Worm (Caenorhabditis elegans): ENCODE measurements around the gene npp-3.

Gene npp-3

ce11 chrII:11889420-11890075, 15.0 kb upstream of the npp-3 start:
- TF ChIP-seq F13C5.2 (tag; optimal IDR thresholded peaks at IDR 0.05) (no peak), B0310.2 (tag; optimal IDR thresholded peaks at IDR 0.05) (peak; percentile 43), ama-1 (optimal IDR thresholded peaks at IDR 0.05) (peak; percentile 93), hmg-4 (GFP tag; optimal IDR thresholded peaks at IDR 0.05) (peak; percentile 56), flt-1 (GFP tag; IDR thresholded peaks at IDR 0.05) (no peak), ceh-36 (tag; optimal IDR thresholded peaks at IDR 0.05) (no peak), tbx-37 (GFP tag; conservative IDR thresholded peaks at IDR 0.05) (no peak), scrt-1 (GFP tag; IDR thresholded peaks at IDR 0.05) (no peak), ceh-13 (GFP tag; optimal IDR thresholded peaks at IDR 0.05) (no peak), aly-1 (tag; optimal IDR thresholded peaks at IDR 0.05) (peak; percentile 47), sea-1 (GFP tag; conservative IDR thresholded peaks at IDR 0.05) (0 out of 2 replicates have a peak, but pooled peaks have one; percentile 32), hmbx-1 (tag; optimal IDR thresholded peaks at IDR 0.05) (no peak), ets-7 (tag; optimal IDR thresholded peaks at IDR 0.05) (no peak), tbx-11 (GFP tag; IDR thresholded peaks at IDR 0.05) (no peak), tra-4 (tag; optimal IDR thresholded peaks at IDR 0.05) (no peak), pes-1 (GFP tag; IDR thresholded peaks at IDR 0.05) (no peak), hnd-1 (tag; optimal IDR thresholded peaks at IDR 0.05) (no peak)

ce11 chrII:11888150-11888549, 13.6 kb upstream of the npp-3 start:
- no peak for TF ChIP-seq aly-1 (tag; optimal IDR thresholded peaks at IDR 0.05)
- TF ChIP-seq flt-1 (GFP tag; IDR thresholded peaks at IDR 0.05), result no peak
- no peak for TF ChIP-seq B0310.2 (tag; optimal IDR thresholded peaks at IDR 0.05)
- no peak for TF ChIP-seq ama-1 (optimal IDR thresholded peaks at IDR 0.05)
- no peak for TF ChIP-seq ceh-36 (tag; optimal IDR thresholded peaks at IDR 0.05)
- no peak for TF ChIP-seq F13C5.2 (tag; optimal IDR thresholded peaks at IDR 0.05)
- no peak for TF ChIP-seq pes-1 (GFP tag; IDR thresholded peaks at IDR 0.05)
- TF ChIP-seq scrt-1 (GFP tag; IDR thresholded peaks at IDR 0.05), result no peak
- TF ChIP-seq sea-1 (GFP tag; conservative IDR thresholded peaks at IDR 0.05), result no peak
- TF ChIP-seq tra-4 (tag; optimal IDR thresholded peaks at IDR 0.05), result no peak
- TF ChIP-seq tbx-37 (GFP tag; conservative IDR thresholded peaks at IDR 0.05), result no peak

- TF ChIP-seq sea-1 (GFP tag; conservative IDR thresholded peaks at IDR 0.05) (no peak), ceh-13 (GFP tag; optimal IDR thresholded peaks at IDR 0.05) (no peak), ceh-36 (tag; optimal IDR thresholded peaks at IDR 0.05) (peak; percentile 48)
These were observed 13.1 kb upstream of the npp-3 start for ce11 chrII:11887724-11888123.

- TF ChIP-seq tbx-37 (GFP tag; conservative IDR thresholded peaks at IDR 0.05) (no peak), scrt-1 (GFP tag; IDR thresholded peaks at IDR 0.05) (no peak), hmbx-1 (tag; optimal IDR thresholded peaks at IDR 0.05) (no peak), tbx-11 (GFP tag; IDR thresholded peaks at IDR 0.05) (no peak), B0310.2 (tag; optimal IDR thresholded peaks at IDR 0.05) (no peak), ama-1 (optimal IDR thresholded peaks at IDR 0.05) (no peak), tra-4 (tag; optimal IDR thresholded peaks at IDR 0.05) (no peak), hmg-4 (GFP tag; optimal IDR thresholded peaks at IDR 0.05) (no peak), flt-1 (GFP tag; IDR thresholded peaks at IDR 0.05) (no peak), hnd-1 (tag; optimal IDR thresholded peaks at IDR 0.05) (no peak), pes-1 (GFP tag; IDR thresholded peaks at IDR 0.05) (no peak), F13C5.2 (tag; optimal IDR thresholded peaks at IDR 0.05) (no peak), ets-7 (tag; optimal IDR thresholded peaks at IDR 0.05) (no peak), ceh-13 (GFP tag; optimal IDR thresholded peaks at IDR 0.05) (no peak), sea-1 (GFP tag; conservative IDR thresholded peaks at IDR 0.05) (no peak), ceh-36 (tag; optimal IDR thresholded peaks at IDR 0.05) (no peak), aly-1 (tag; optimal IDR thresholded peaks at IDR 0.05) (no peak)
These were observed 9.1 kb upstream of the npp-3 start, which contains the start of gene ZK930.6 for ce11 chrII:11883648-11884047. ZK930.6 (plus strand) TSS chrII:11883948.

- TF ChIP-seq pes-1 (GFP tag; IDR thresholded peaks at IDR 0.05) (peak; percentile 29; the same call in 1 of the 2 replicates), ama-1 (optimal IDR thresholded peaks at IDR 0.05) (peak; percentile 88), flt-1 (GFP tag; IDR thresholded peaks at IDR 0.05) (no peak)
These were observed 6.1 kb upstream of the npp-3 start for ce11 chrII:11880456-11881353.

- TF ChIP-seq ceh-36 (tag; optimal IDR thresholded peaks at IDR 0.05), result peak; percentile 8
- TF ChIP-seq scrt-1 (GFP tag; IDR thresholded peaks at IDR 0.05), result no peak
- no peak for TF ChIP-seq flt-1 (GFP tag; IDR thresholded peaks at IDR 0.05)
- 0 out of 2 replicates have a peak, but pooled peaks have one; percentile 8 for TF ChIP-seq sea-1 (GFP tag; conservative IDR thresholded peaks at IDR 0.05)
- TF ChIP-seq B0310.2 (tag; optimal IDR thresholded peaks at IDR 0.05), result no peak
- no peak for TF ChIP-seq F13C5.2 (tag; optimal IDR thresholded peaks at IDR 0.05)
- no peak for TF ChIP-seq tbx-11 (GFP tag; IDR thresholded peaks at IDR 0.05)
These were observed 5.2 kb upstream of the npp-3 start for ce11 chrII:11879784-11880183.

ce11 chrII:11868893-11869292, 5.7 kb downstream of the npp-3 start:
- TF ChIP-seq B0310.2 (tag; optimal IDR thresholded peaks at IDR 0.05), result no peak
- TF ChIP-seq ama-1 (optimal IDR thresholded peaks at IDR 0.05), result no peak
- no peak for TF ChIP-seq tbx-37 (GFP tag; conservative IDR thresholded peaks at IDR 0.05)
- no peak for TF ChIP-seq pes-1 (GFP tag; IDR thresholded peaks at IDR 0.05)
- no peak for TF ChIP-seq hmbx-1 (tag; optimal IDR thresholded peaks at IDR 0.05)
- TF ChIP-seq F13C5.2 (tag; optimal IDR thresholded peaks at IDR 0.05), result no peak
- TF ChIP-seq tra-4 (tag; optimal IDR thresholded peaks at IDR 0.05), result no peak
- no peak for TF ChIP-seq hmg-4 (GFP tag; optimal IDR thresholded peaks at IDR 0.05)
- TF ChIP-seq ets-7 (tag; optimal IDR thresholded peaks at IDR 0.05), result no peak
- TF ChIP-seq hnd-1 (tag; optimal IDR thresholded peaks at IDR 0.05), result no peak
- no peak for TF ChIP-seq ceh-13 (GFP tag; optimal IDR thresholded peaks at IDR 0.05)
- no peak for TF ChIP-seq aly-1 (tag; optimal IDR thresholded peaks at IDR 0.05)
- TF ChIP-seq ceh-36 (tag; optimal IDR thresholded peaks at IDR 0.05), result no peak
- no peak for TF ChIP-seq scrt-1 (GFP tag; IDR thresholded peaks at IDR 0.05)
- TF ChIP-seq sea-1 (GFP tag; conservative IDR thresholded peaks at IDR 0.05), result no peak
